Fruit fly (Drosophila melanogaster) whole organism, adult: ENCODE data around the gene CG15824.

Experiments
- CG12768 ChIP-seq: fragments of 200-800 bp; sonication (Bioruptor generic); optimal IDR thresholded peaks from 2 replicates; lab custom pipeline; 2017; ENCODE audit warnings: missing biosample characterization, missing genetic modification characterization, mild to moderate bottlenecking, moderate library complexity, missing genetic modification reagents
- CG5204 ChIP-seq: fragments of 200-800 bp; sonication (Bioruptor generic); optimal IDR thresholded peaks from 2 replicates; lab custom pipeline; 2016; ENCODE audit warnings: missing biosample characterization, missing genetic modification characterization
- Clk ChIP-seq: fragments of 200-800 bp; sonication (Bioruptor generic); optimal IDR thresholded peaks from 2 replicates; lab custom pipeline; 2017; ENCODE audit warnings: missing biosample characterization, missing genetic modification characterization
- Crg-1 ChIP-seq: fragments of 200-800 bp; sonication (Bioruptor generic); optimal IDR thresholded peaks from 2 replicates; lab custom pipeline; 2016; ENCODE audit warnings: missing biosample characterization, missing genetic modification characterization
- Hr96 ChIP-seq: fragments of 200-800 bp; sonication (Bioruptor generic); optimal IDR thresholded peaks from 2 replicates; lab custom pipeline; 2016; ENCODE audit warnings: missing biosample characterization, missing genetic modification characterization
- Mnt ChIP-seq: fragments of 200-800 bp; sonication (Bioruptor generic); optimal IDR thresholded peaks from 2 replicates; lab custom pipeline; 2016; ENCODE audit warnings: missing biosample characterization, mild to moderate bottlenecking, missing genetic modification characterization
- bab1 ChIP-seq: fragments of 200-800 bp; sonication (Bioruptor generic); optimal IDR thresholded peaks from 3 replicates; lab custom pipeline; 2019; ENCODE audit warnings: missing biosample characterization, mild to moderate bottlenecking, missing genetic modification characterization, moderate library complexity
- cnc ChIP-seq, 2 experiments: fragments of >200 bp; optimal IDR thresholded peaks; 2 replicates each; lab custom pipeline; 2017
- kay ChIP-seq: fragments of 200-800 bp; sonication (Bioruptor generic); peaks from one replicate; lab custom pipeline; 2016; ENCODE audit warnings: missing biosample characterization, missing genetic modification characterization, borderline replicate concordance
- ovo ChIP-seq: fragments of 200-800 bp; sonication (Bioruptor generic); optimal IDR thresholded peaks from 2 replicates; lab custom pipeline; 2016; ENCODE audit warnings: missing biosample characterization, missing genetic modification characterization
- tj ChIP-seq: fragments of 200-800 bp; sonication (Bioruptor generic); optimal IDR thresholded peaks from 3 replicates; lab custom pipeline; 2017; ENCODE audit warnings: missing biosample characterization, mild to moderate bottlenecking, missing genetic modification characterization, moderate library complexity
- toe ChIP-seq: fragments of 200-800 bp; sonication (Bioruptor generic); optimal IDR thresholded peaks from 2 replicates; lab custom pipeline; 2016; ENCODE audit warnings: missing biosample characterization, missing genetic modification characterization

dm6 chr2L:849138-849744, 35.7 kb downstream of the CG15824 start:
- no peak for TF ChIP-seq toe (GFP tag; lab: Kevin White, UChicago)
- TF ChIP-seq kay (GFP tag; lab: Kevin White, UChicago): no peak
- no peak for TF ChIP-seq Crg-1 (GFP tag; lab: Kevin White, UChicago)
- no peak for TF ChIP-seq tj (GFP tag; lab: Kevin White, UChicago)
- no peak for TF ChIP-seq Clk
- no peak for TF ChIP-seq cnc (optimal IDR thresholded peaks at IDR 0.05; lab: Kevin White, UChicago)
- TF ChIP-seq CG5204 (GFP tag; lab: Kevin White, UChicago): no peak
- no peak for TF ChIP-seq CG12768 (GFP tag; lab: Kevin White, UChicago)
- no peak for TF ChIP-seq Mnt (GFP tag; lab: Kevin White, UChicago)
- no peak for TF ChIP-seq ovo (GFP tag; lab: Kevin White, UChicago)
- no peak for TF ChIP-seq bab1 (GFP tag; lab: Kevin White, UChicago)
- TF ChIP-seq Hr96 (GFP tag; lab: Kevin White, UChicago): no peak
